Fruit fly (Drosophila melanogaster) whole organism, wandering third instar larva: Measurements from ENCODE around the gene Cap-D3.

Experiments used
- Abd-B ChIP-seq: fragments of >200 bp; optimal IDR thresholded peaks from 2 replicates; lab custom pipeline; 2017; ENCODE audit warnings: missing biosample characterization, missing genetic modification characterization
- CG32264 ChIP-seq: fragments of 200-800 bp; sonication (Bioruptor generic); optimal IDR thresholded peaks from 2 replicates; lab custom pipeline; 2016; ENCODE audit warnings: missing biosample characterization, missing genetic modification characterization
- CG9705 ChIP-seq: fragments of 200-800 bp; sonication (Bioruptor generic); optimal IDR thresholded peaks from 2 replicates; lab custom pipeline; 2018; ENCODE audit warnings: missing biosample characterization, mild to moderate bottlenecking, missing genetic modification characterization
- CrebA ChIP-seq: fragments of 200-800 bp; sonication (Bioruptor generic); optimal IDR thresholded peaks from 2 replicates; lab custom pipeline; 2016; ENCODE audit warnings: missing biosample characterization, mild to moderate bottlenecking, missing genetic modification characterization, borderline replicate concordance
- Dfd ChIP-seq: fragments of >200 bp; optimal IDR thresholded peaks from 2 replicates; lab custom pipeline; 2017; ENCODE audit warnings: missing biosample characterization, missing genetic modification characterization
- Dif ChIP-seq: fragments of 200-275, 200-300 bp; sonication (Bioruptor generic); optimal IDR thresholded peaks from 2 replicates; lab custom pipeline; 2018; ENCODE audit warnings: missing biosample characterization, missing genetic modification characterization; ENCODE audit not compliant: partially characterized antibody
- GATAd ChIP-seq: sonication (Bioruptor generic); optimal IDR thresholded peaks from 2 replicates; lab custom pipeline; 2016; ENCODE audit warnings: missing biosample characterization, missing genetic modification characterization
- HLH106 ChIP-seq: fragments of 200-800 bp; optimal IDR thresholded peaks from 3 replicates; lab custom pipeline; 2019; ENCODE audit warnings: missing biosample characterization, mild to moderate bottlenecking, missing genetic modification characterization, moderate library complexity
- Hnf4 ChIP-seq: fragments of 200-800 bp; sonication (Bioruptor generic); optimal IDR thresholded peaks from 2 replicates; lab custom pipeline; 2016; ENCODE audit warnings: missing biosample characterization, mild to moderate bottlenecking, missing genetic modification characterization
- Hr78 ChIP-seq: fragments of >200 bp; optimal IDR thresholded peaks from 2 replicates; lab custom pipeline; 2017; ENCODE audit warnings: missing biosample characterization, missing genetic modification characterization
- Hr83 ChIP-seq: fragments of 200-300 bp; sonication (Bioruptor generic); optimal IDR thresholded peaks from 2 replicates; lab custom pipeline; 2016; ENCODE audit warnings: missing biosample characterization, mild to moderate bottlenecking, missing genetic modification characterization, moderate library complexity; ENCODE audit not compliant: poor library complexity, severe bottlenecking
- Jra ChIP-seq: sonication (Bioruptor generic); optimal IDR thresholded peaks from 2 replicates; lab custom pipeline; 2016; ENCODE audit warnings: missing biosample characterization, missing genetic modification characterization
- Mio ChIP-seq: sonication (Bioruptor generic); optimal IDR thresholded peaks from 2 replicates; lab custom pipeline; 2016; ENCODE audit warnings: missing biosample characterization, missing genetic modification characterization
- Myc ChIP-seq: fragments of >200 bp; optimal IDR thresholded peaks from 2 replicates; lab custom pipeline; 2017
- N ChIP-seq: fragments of >200 bp; optimal IDR thresholded peaks from 2 replicates; lab custom pipeline; 2018; ENCODE audit warnings: missing biosample characterization, missing external identifiers, missing genetic modification characterization
- OdsH ChIP-seq: fragments of 200-800 bp; sonication (Bioruptor generic); optimal IDR thresholded peaks from 2 replicates; lab custom pipeline; 2016; ENCODE audit warnings: missing biosample characterization, mild to moderate bottlenecking, missing genetic modification characterization
- Rel ChIP-seq, 2 experiments: fragments of 200-800 bp; sonication (Bioruptor generic) in 1 of 2; optimal IDR thresholded peaks; 2 replicates in 1 of 2; 3 replicates in 1 of 2; lab custom pipeline; 2016 to 2019; ENCODE audit warnings: mild to moderate bottlenecking in 2 of 2, missing biosample characterization in 2 of 2, missing genetic modification characterization in 2 of 2, moderate library complexity in 1 of 2
- Sp1 ChIP-seq: fragments of 200-800 bp; sonication (Bioruptor generic); optimal IDR thresholded peaks from 3 replicates; lab custom pipeline; 2019; ENCODE audit warnings: missing biosample characterization, mild to moderate bottlenecking, missing genetic modification characterization, moderate library complexity
- Vsx2 ChIP-seq: fragments of 200-300, 225-300 bp; sonication (Bioruptor generic); optimal IDR thresholded peaks from 2 replicates; lab custom pipeline; 2018; ENCODE audit warnings: missing biosample characterization, missing genetic modification characterization; ENCODE audit not compliant: partially characterized antibody
- br ChIP-seq: fragments of 200-800 bp; sonication (Bioruptor generic); optimal IDR thresholded peaks from 2 replicates; lab custom pipeline; 2016; ENCODE audit warnings: missing biosample characterization, missing genetic modification characterization
- brk ChIP-seq: fragments of 200-800 bp; sonication (Bioruptor generic); optimal IDR thresholded peaks from 2 replicates; lab custom pipeline; 2016; ENCODE audit warnings: missing biosample characterization, mild to moderate bottlenecking, missing genetic modification characterization
- dl ChIP-seq, 2 experiments: fragments of 175-275, 200-275 bp in 1 of 2; fragments of 200-275 bp in 1 of 2; sonication (Bioruptor generic); optimal IDR thresholded peaks; lab custom pipeline; 2018; ENCODE audit warnings: mild to moderate bottlenecking in 2 of 2, missing biosample characterization in 2 of 2, missing genetic modification characterization in 2 of 2, moderate library complexity in 2 of 2; ENCODE audit not compliant: partially characterized antibody in 2 of 2, insufficient read depth in 1 of 2
- dmrt93B ChIP-seq: fragments of 200-800 bp; sonication (Bioruptor generic); optimal IDR thresholded peaks from 2 replicates; lab custom pipeline; 2018; ENCODE audit warnings: missing biosample characterization, mild to moderate bottlenecking, missing genetic modification characterization
- dsf ChIP-seq: sonication (Bioruptor generic); optimal IDR thresholded peaks from 2 replicates; lab custom pipeline; 2016; ENCODE audit warnings: missing biosample characterization, missing genetic modification characterization, borderline replicate concordance
- ey ChIP-seq: fragments of 200-800 bp; sonication (Bioruptor generic); optimal IDR thresholded peaks from 2 replicates; lab custom pipeline; 2016; ENCODE audit warnings: missing biosample characterization, missing genetic modification characterization
- foxo ChIP-seq, 2 experiments: fragments of 200-800 bp; sonication (Bioruptor generic); optimal IDR thresholded peaks; 2 replicates in 1 of 2; 3 replicates in 1 of 2; lab custom pipeline; 2016 to 2017; ENCODE audit warnings: missing biosample characterization in 2 of 2, missing genetic modification characterization in 2 of 2
- fru ChIP-seq: fragments of 200-800 bp; sonication (Bioruptor generic); optimal IDR thresholded peaks from 3 replicates; lab custom pipeline; 2016; ENCODE audit warnings: missing biosample characterization, mild to moderate bottlenecking, missing genetic modification characterization
- h ChIP-seq: fragments of 200-800 bp; sonication (Bioruptor generic); optimal IDR thresholded peaks from 3 replicates; lab custom pipeline; 2016; ENCODE audit warnings: missing biosample characterization, mild to moderate bottlenecking, missing genetic modification characterization
- jim ChIP-seq: fragments of 175-275, 200-325 bp; sonication (Bioruptor generic); optimal IDR thresholded peaks from 2 replicates; lab custom pipeline; 2016; ENCODE audit warnings: missing biosample characterization, mild to moderate bottlenecking, missing genetic modification characterization
- lola ChIP-seq: fragments of >200 bp; optimal IDR thresholded peaks from 2 replicates; lab custom pipeline; 2017; ENCODE audit warnings: missing biosample characterization, missing genetic modification characterization
- pan ChIP-seq: fragments of >200 bp; optimal IDR thresholded peaks from 2 replicates; lab custom pipeline; 2017
- psq ChIP-seq: fragments of 200-800 bp; sonication (Bioruptor generic); optimal IDR thresholded peaks from 3 replicates; lab custom pipeline; 2017; ENCODE audit warnings: missing biosample characterization, mild to moderate bottlenecking, missing genetic modification characterization, moderate library complexity
- rgr ChIP-seq: fragments of 200-800 bp; sonication (Bioruptor generic); optimal IDR thresholded peaks from 3 replicates; lab custom pipeline; 2016; ENCODE audit warnings: missing biosample characterization, mild to moderate bottlenecking, missing genetic modification characterization
- sage ChIP-seq: fragments of 200-800 bp; sonication (Bioruptor generic); optimal IDR thresholded peaks from 2 replicates; lab custom pipeline; 2016; ENCODE audit warnings: missing biosample characterization, mild to moderate bottlenecking, missing genetic modification characterization
- sv ChIP-seq: fragments of 200-800 bp; sonication (Bioruptor generic); optimal IDR thresholded peaks from 3 replicates; lab custom pipeline; 2016; ENCODE audit warnings: missing biosample characterization, missing genetic modification characterization
- tai ChIP-seq: sonication (Bioruptor generic); optimal IDR thresholded peaks from 2 replicates; lab custom pipeline; 2016; ENCODE audit warnings: missing biosample characterization, missing genetic modification characterization
- usp ChIP-seq: fragments of >200 bp; optimal IDR thresholded peaks from 2 replicates; lab custom pipeline; 2017; ENCODE audit warnings: missing biosample characterization, missing genetic modification characterization
- woc ChIP-seq: sonication (Bioruptor generic); optimal IDR thresholded peaks from 2 replicates; lab custom pipeline; 2016; ENCODE audit warnings: missing biosample characterization, mild to moderate bottlenecking, missing genetic modification characterization

Cap-D3 gene

dm6 chr2L:5542944-5543515 is 17.3 kb downstream of the Cap-D3 start:
- no peak for TF ChIP-seq lola (GFP tag; lab: Kevin White, UChicago)
- TF ChIP-seq Myc (lab: Kevin White, UChicago), result peak; percentile 4
- no peak for TF ChIP-seq CG32264 (GFP tag; lab: Kevin White, UChicago)
- TF ChIP-seq HLH106, result peak; percentile 37
- TF ChIP-seq dl (GFP tag; optimal IDR thresholded peaks at IDR 0.05; lab: Kevin White, UChicago; ENCODE audit: insufficient read depth in 1 of 2, partially characterized antibody in 2 of 2), result peak in 1 of 2 experiments; percentile 0
- peak; percentile 56 for TF ChIP-seq h (GFP tag; lab: Kevin White, UChicago)
- peak; percentile 98 for TF ChIP-seq Dfd (GFP tag; lab: Kevin White, UChicago)
- TF ChIP-seq Sp1 (GFP tag; lab: Kevin White, UChicago), result peak; percentile 19
- TF ChIP-seq Hr83 (GFP tag; lab: Kevin White, UChicago), result peak; percentile 43
- no peak for TF ChIP-seq CrebA (GFP tag; lab: Kevin White, UChicago)
- peak; percentile 7 for TF ChIP-seq br (GFP tag; lab: Kevin White, UChicago)
- no peak for TF ChIP-seq sv
- TF ChIP-seq Rel (GFP tag; optimal IDR thresholded peaks at IDR 0.05; lab: Kevin White, UChicago), result no peak
- peak; percentile 3 for TF ChIP-seq Rel (tag; optimal IDR thresholded peaks at IDR 0.05; lab: Kevin White, UChicago)
- no peak for TF ChIP-seq GATAd (GFP tag; lab: Kevin White, UChicago)
- TF ChIP-seq Hnf4 (GFP tag; lab: Kevin White, UChicago), result no peak
- no peak for TF ChIP-seq N (GFP tag; lab: Kevin White, UChicago)
- no peak for TF ChIP-seq dsf (GFP tag; lab: Kevin White, UChicago)
- no peak for TF ChIP-seq pan (lab: Kevin White, UChicago)
- peak; percentile 40 for TF ChIP-seq ey (GFP tag; lab: Kevin White, UChicago)
- peak; percentile 57 for TF ChIP-seq rgr
- TF ChIP-seq OdsH, result peak; percentile 45
- TF ChIP-seq Mio (GFP tag; lab: Kevin White, UChicago), result no peak
- no peak for TF ChIP-seq dmrt93B (GFP tag; lab: Kevin White, UChicago)
- TF ChIP-seq psq, result peak; percentile 77
- TF ChIP-seq woc (GFP tag; lab: Kevin White, UChicago), result no peak
- peak; percentile 14 to 68 for TF ChIP-seq foxo (GFP tag; optimal IDR thresholded peaks at IDR 0.05; lab: Kevin White, UChicago)
- peak; percentile 81 for TF ChIP-seq Dif (GFP tag; lab: Kevin White, UChicago)

DNA sequence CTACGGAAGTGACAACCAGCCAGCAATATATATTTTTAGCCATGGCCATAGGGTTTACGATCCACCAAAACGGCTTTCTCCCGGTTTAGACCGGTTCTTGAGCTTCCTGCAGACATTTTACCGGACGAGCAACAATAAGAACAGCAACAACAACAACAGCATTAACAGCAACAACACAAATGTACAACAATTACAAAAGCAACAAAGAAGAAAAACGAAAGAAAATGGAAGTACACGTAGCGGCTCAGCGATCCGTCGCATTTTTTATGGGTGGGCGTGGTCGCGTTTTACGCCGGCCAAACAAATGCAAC is 20.5 kb downstream of the Cap-D3 start:
- no peak for TF ChIP-seq Rel (GFP tag; optimal IDR thresholded peaks at IDR 0.05; lab: Kevin White, UChicago)
- TF ChIP-seq Rel (tag; optimal IDR thresholded peaks at IDR 0.05; lab: Kevin White, UChicago), result peak; percentile 41
- no peak for TF ChIP-seq h (GFP tag; lab: Kevin White, UChicago)
- TF ChIP-seq, all 38 proteins: peak for 1

dm6 chr2L:5546518-5547287 is 21.0 kb downstream of the Cap-D3 start, which contains the start of gene Oscillin:
Gene Oscillin (plus strand): TSS chr2L:5547086.
- no peak for TF ChIP-seq Abd-B
- peak; percentile 20 for TF ChIP-seq OdsH
- TF ChIP-seq CG9705 (GFP tag; lab: Kevin White, UChicago), result peak; percentile 3
- peak; percentile 28 for TF ChIP-seq ey (GFP tag; lab: Kevin White, UChicago)
- peak; percentile 61 for TF ChIP-seq dmrt93B (GFP tag; lab: Kevin White, UChicago)
- no peak for TF ChIP-seq Sp1 (GFP tag; lab: Kevin White, UChicago)
- no peak for TF ChIP-seq lola (GFP tag; lab: Kevin White, UChicago)
- no peak for TF ChIP-seq Dif (GFP tag; lab: Kevin White, UChicago)
- TF ChIP-seq jim (GFP tag; lab: Kevin White, UChicago), result no peak
- TF ChIP-seq Myc (lab: Kevin White, UChicago), result no peak
- no peak for TF ChIP-seq Mio (GFP tag; lab: Kevin White, UChicago)
- peak; percentile 26 for TF ChIP-seq br (GFP tag; lab: Kevin White, UChicago)
- TF ChIP-seq Hr78 (GFP tag; lab: Kevin White, UChicago), result no peak
- TF ChIP-seq woc (GFP tag; lab: Kevin White, UChicago), result peak; percentile 71
- no peak for TF ChIP-seq tai (GFP tag; lab: Kevin White, UChicago)
- TF ChIP-seq Jra (GFP tag; lab: Kevin White, UChicago), result no peak
- TF ChIP-seq psq, result peak; percentile 90
- no peak for TF ChIP-seq pan (lab: Kevin White, UChicago)
- TF ChIP-seq CG32264 (GFP tag; lab: Kevin White, UChicago), result no peak
- TF ChIP-seq h (GFP tag; lab: Kevin White, UChicago), result peak; percentile 72
- no peak for TF ChIP-seq usp
- TF ChIP-seq fru (GFP tag; lab: Kevin White, UChicago), result peak; percentile 48
- no peak for TF ChIP-seq dsf (GFP tag; lab: Kevin White, UChicago)
- TF ChIP-seq CrebA (GFP tag; lab: Kevin White, UChicago), result no peak
- no peak for TF ChIP-seq GATAd (GFP tag; lab: Kevin White, UChicago)
- TF ChIP-seq HLH106, result peak; percentile 76
- TF ChIP-seq foxo (GFP tag; optimal IDR thresholded peaks at IDR 0.05; lab: Kevin White, UChicago), result peak in 1 of 2 experiments; percentile 70
- peak; percentile 56 for TF ChIP-seq Vsx2
- peak; percentile 61 for TF ChIP-seq brk (GFP tag; lab: Kevin White, UChicago)
- TF ChIP-seq Hnf4 (GFP tag; lab: Kevin White, UChicago), result peak; percentile 14
- no peak for TF ChIP-seq Dfd (GFP tag; lab: Kevin White, UChicago)
- peak; percentile 78 for TF ChIP-seq sv
- no peak for TF ChIP-seq Hr83 (GFP tag; lab: Kevin White, UChicago)
- TF ChIP-seq dl (GFP tag; optimal IDR thresholded peaks at IDR 0.05; lab: Kevin White, UChicago; ENCODE audit: insufficient read depth in 1 of 2, partially characterized antibody in 2 of 2), result peak in 1 of 2 experiments; percentile 18
- no peak for TF ChIP-seq Rel (GFP tag; optimal IDR thresholded peaks at IDR 0.05; lab: Kevin White, UChicago)
- no peak for TF ChIP-seq Rel (tag; optimal IDR thresholded peaks at IDR 0.05; lab: Kevin White, UChicago)
- peak; percentile 31 for TF ChIP-seq rgr
- peak; percentile 12 for TF ChIP-seq sage (GFP tag; lab: Kevin White, UChicago)
